Fruit fly (Drosophila melanogaster) whole organism, embryonic: ENCODE results near the gene Eig71Ea.

ENCODE experiments used
- Atf-2 ChIP-seq: fragments of 200-800 bp; sonication (Bioruptor generic); optimal IDR thresholded peaks from 2 replicates; lab custom pipeline; 2016; ENCODE audit warnings: missing biosample characterization, missing genetic modification characterization
- Awh ChIP-seq: fragments of 200-800 bp; sonication (Bioruptor generic); IDR thresholded peaks from 2 replicates; pipeline ENCODE4, ENCODE4 v1.3.6; 2022; ENCODE audit warnings: missing biosample characterization, missing genetic modification characterization
- CG10979 ChIP-seq: fragments of 200-800 bp; sonication (Bioruptor generic); optimal IDR thresholded peaks from 2 replicates; lab custom pipeline; 2018; ENCODE audit warnings: missing biosample characterization, mild to moderate bottlenecking, missing genetic modification characterization, moderate library complexity
- CG11093 ChIP-seq: fragments of 200-800 bp; sonication (Bioruptor generic); IDR thresholded peaks from 3 replicates; pipeline ENCODE4 v1.3.6; 2022; ENCODE audit warnings: missing biosample characterization, missing genetic modification characterization
- CG11247 ChIP-seq: fragments of 200-800 bp; sonication (Bioruptor generic); IDR thresholded peaks from 2 replicates; pipeline ENCODE4 v1.3.6; 2022; ENCODE audit warnings: missing biosample characterization, missing genetic modification characterization
- CG17802 ChIP-seq: fragments of 200-800 bp; sonication (Bioruptor generic); optimal IDR thresholded peaks from 2 replicates; lab custom pipeline; 2018; ENCODE audit warnings: missing biosample characterization, mild to moderate bottlenecking, missing genetic modification characterization, moderate library complexity
- CG18764 ChIP-seq: fragments of 200-800 bp; sonication (Bioruptor generic); optimal IDR thresholded peaks from 3 replicates; lab custom pipeline; 2016; ENCODE audit warnings: missing biosample characterization, missing genetic modification characterization
- CG3065 ChIP-seq: fragments of 200-800 bp; sonication (Bioruptor generic); optimal IDR thresholded peaks from 2 replicates; lab custom pipeline; 2016; ENCODE audit warnings: missing biosample characterization, missing genetic modification characterization
- CG4404 ChIP-seq: fragments of 200-800 bp; sonication (Bioruptor generic); IDR thresholded peaks from 2 replicates; pipeline ENCODE4 v1.3.6; 2022; ENCODE audit warnings: missing biosample characterization, missing genetic modification characterization
- CG4424 ChIP-seq: fragments of 200-800 bp; sonication (Bioruptor generic); optimal IDR thresholded peaks from 3 replicates; lab custom pipeline; 2016; ENCODE audit warnings: missing biosample characterization, missing genetic modification characterization
- CG6791 ChIP-seq: fragments of 200-800 bp; sonication (Bioruptor generic); IDR thresholded peaks from 3 replicates; pipeline ENCODE4 v1.3.6; 2022; ENCODE audit warnings: missing biosample characterization, missing genetic modification characterization; ENCODE audit not compliant: partially characterized antibody
- CG7963 ChIP-seq: fragments of 200-800 bp; sonication (Bioruptor generic); IDR thresholded peaks from 3 replicates; pipeline ENCODE4 v1.3.6; 2022; ENCODE audit warnings: missing biosample characterization, missing genetic modification characterization; ENCODE audit not compliant: partially characterized antibody
- Dfd ChIP-seq, 2 experiments: fragments of >200 bp; optimal IDR thresholded peaks; 2 replicates each; lab custom pipeline; 2017; ENCODE audit warnings: missing biosample characterization in 2 of 2, missing genetic modification characterization in 2 of 2
- Ets97D ChIP-seq: fragments of 200-800 bp; sonication (Bioruptor generic); optimal IDR thresholded peaks from 3 replicates; lab custom pipeline; 2016; ENCODE audit warnings: missing biosample characterization, missing genetic modification characterization
- H2.0 ChIP-seq: fragments of 200-800 bp; sonication (Bioruptor generic); IDR thresholded peaks from 2 replicates; pipeline ENCODE4 v1.3.6; 2022; ENCODE audit warnings: missing biosample characterization, missing genetic modification characterization
- Hr51 ChIP-seq, 2 experiments: fragments of 200-800 bp; sonication (Bioruptor generic); optimal IDR thresholded peaks; 2 replicates in 1 of 2; 3 replicates in 1 of 2; lab custom pipeline; 2016 to 2018; ENCODE audit warnings: missing biosample characterization in 2 of 2, missing genetic modification characterization in 2 of 2, mild to moderate bottlenecking in 1 of 2, moderate library complexity in 1 of 2
- Hr78 ChIP-seq, 2 experiments: fragments of 200-800 bp in 1 of 2; fragments of >200 bp in 1 of 2; sonication (Bioruptor generic) in 1 of 2; optimal IDR thresholded peaks; 2 replicates each; lab custom pipeline; 2017 to 2019; ENCODE audit warnings: missing biosample characterization in 2 of 2, missing genetic modification characterization in 2 of 2, mild to moderate bottlenecking in 1 of 2, moderate library complexity in 1 of 2
- MESR4 ChIP-seq: fragments of 200-800 bp; sonication (Bioruptor generic); optimal IDR thresholded peaks from 2 replicates; lab custom pipeline; 2018; ENCODE audit warnings: missing biosample characterization, mild to moderate bottlenecking, missing genetic modification characterization, moderate library complexity
- Ravus ChIP-seq: fragments of 200-800 bp; sonication (Bioruptor generic); IDR thresholded peaks from 2 replicates; pipeline ENCODE4 v1.3.6; 2022; ENCODE audit warnings: missing biosample characterization, missing genetic modification characterization
- Rx ChIP-seq: fragments of 200-800 bp; sonication (Bioruptor generic); IDR thresholded peaks from 2 replicates; pipeline ENCODE4 v1.3.6; 2022; ENCODE audit warnings: missing biosample characterization, missing genetic modification characterization
- Stat92E ChIP-seq, 3 experiments: fragments of >200 bp in 2 of 3; fragments of 200-800 bp in 1 of 3; sonication (Bioruptor generic) in 1 of 3; optimal IDR thresholded peaks; 2 replicates each; lab custom pipeline; 2017 to 2019; ENCODE audit warnings: missing biosample characterization in 3 of 3, missing genetic modification characterization in 3 of 3, mild to moderate bottlenecking in 1 of 3, moderate library complexity in 1 of 3
- ac ChIP-seq: fragments of 200-800 bp; sonication (Bioruptor generic); optimal IDR thresholded peaks from 3 replicates; lab custom pipeline; 2017; ENCODE audit warnings: missing biosample characterization, mild to moderate bottlenecking, missing genetic modification characterization
- ara ChIP-seq: fragments of 200-800 bp; sonication (Bioruptor generic); IDR thresholded peaks from 2 replicates; pipeline ENCODE4 v1.3.6; 2022; ENCODE audit warnings: missing biosample characterization, missing genetic modification characterization
- bbx ChIP-seq: fragments of 200-800 bp; sonication (Bioruptor generic); IDR thresholded peaks from 2 replicates; pipeline ENCODE4 v1.3.6; 2022; ENCODE audit warnings: missing biosample characterization, missing genetic modification characterization; ENCODE audit not compliant: partially characterized antibody
- cato ChIP-seq: fragments of 200-800 bp; sonication (Bioruptor generic); optimal IDR thresholded peaks from 2 replicates; lab custom pipeline; 2016; ENCODE audit warnings: missing biosample characterization, missing genetic modification characterization, borderline replicate concordance
- ewg ChIP-seq: fragments of 200-800 bp; sonication (Bioruptor generic); optimal IDR thresholded peaks from 3 replicates; lab custom pipeline; 2017; ENCODE audit warnings: mild to moderate bottlenecking, missing biosample characterization, missing genetic modification reagents, missing genetic modification characterization
- gce ChIP-seq: fragments of 200-800 bp; sonication (Bioruptor generic); IDR thresholded peaks from 3 replicates; pipeline ENCODE4 v1.3.6; 2022; ENCODE audit warnings: missing biosample characterization, missing genetic modification characterization
- grn ChIP-seq: fragments of 200-800 bp; sonication (Bioruptor generic); optimal IDR thresholded peaks from 3 replicates; lab custom pipeline; 2017; ENCODE audit warnings: missing biosample characterization, missing genetic modification characterization
- gsb-n ChIP-seq: fragments of 200-800 bp; sonication (Bioruptor generic); optimal IDR thresholded peaks from 3 replicates; lab custom pipeline; 2018; ENCODE audit warnings: missing biosample characterization, mild to moderate bottlenecking, missing genetic modification characterization
- hkb ChIP-seq, 2 experiments: fragments of 200-800 bp in 1 of 2; fragments of >200 bp in 1 of 2; sonication (Bioruptor generic) in 1 of 2; IDR thresholded peaks in 1 of 2; optimal IDR thresholded peaks in 1 of 2; 2 replicates each; pipeline versions ENCODE4 v1.3.6 to Lab custom; 2017 to 2022; ENCODE audit warnings: missing biosample characterization in 1 of 2, missing genetic modification characterization in 1 of 2
- lov ChIP-seq, 2 experiments: fragments of 200-800 bp in 1 of 2; fragments of >200 bp in 1 of 2; sonication (Bioruptor generic) in 1 of 2; IDR thresholded peaks in 1 of 2; optimal IDR thresholded peaks in 1 of 2; 2 replicates in 1 of 2; 3 replicates in 1 of 2; pipeline versions ENCODE4 v1.3.6 to Lab custom; 2017 to 2022; ENCODE audit warnings: missing biosample characterization in 1 of 2, missing genetic modification characterization in 1 of 2
- mirr ChIP-seq: fragments of 200-800 bp; sonication (Bioruptor generic); optimal IDR thresholded peaks from 3 replicates; lab custom pipeline; 2018; ENCODE audit warnings: missing biosample characterization, mild to moderate bottlenecking, missing genetic modification characterization
- nerfin-1 ChIP-seq: fragments of 200-800 bp; sonication (Bioruptor generic); optimal IDR thresholded peaks from 3 replicates; lab custom pipeline; 2019; ENCODE audit warnings: missing biosample characterization, mild to moderate bottlenecking, missing genetic modification characterization, moderate library complexity
- nmo ChIP-seq: fragments of 200-800 bp; sonication (Bioruptor generic); optimal IDR thresholded peaks from 2 replicates; lab custom pipeline; 2018; ENCODE audit warnings: missing biosample characterization, mild to moderate bottlenecking, missing genetic modification characterization, moderate library complexity
- oc ChIP-seq: fragments of 200-800 bp; sonication (Bioruptor generic); optimal IDR thresholded peaks from 2 replicates; lab custom pipeline; 2018; ENCODE audit warnings: missing biosample characterization, mild to moderate bottlenecking, missing genetic modification characterization, moderate library complexity
- row ChIP-seq: fragments of 200-800 bp; sonication (Bioruptor generic); IDR thresholded peaks from 3 replicates; pipeline ENCODE4 v1.3.6; 2022; ENCODE audit warnings: missing biosample characterization, missing genetic modification characterization
- schlank ChIP-seq: fragments of 200-800 bp; sonication (Bioruptor generic); optimal IDR thresholded peaks from 2 replicates; lab custom pipeline; 2018; ENCODE audit warnings: missing biosample characterization, mild to moderate bottlenecking, missing genetic modification characterization
- sd ChIP-seq: fragments of 200-800 bp; sonication (Bioruptor generic); optimal IDR thresholded peaks from 3 replicates; lab custom pipeline; 2018; ENCODE audit warnings: missing biosample characterization, mild to moderate bottlenecking, missing genetic modification characterization, moderate library complexity
- sens ChIP-seq: fragments of 200-800 bp; sonication (Bioruptor generic); peaks from one replicate; lab custom pipeline; 2016; ENCODE audit warnings: missing biosample characterization, missing genetic modification characterization
- sim ChIP-seq: fragments of 200-800 bp; sonication (Bioruptor generic); IDR thresholded peaks from 2 replicates; pipeline ENCODE4 v1.3.6; 2022; ENCODE audit warnings: missing biosample characterization, missing genetic modification characterization
- sob ChIP-seq: fragments of 200-800 bp; sonication (Bioruptor generic); IDR thresholded peaks from 2 replicates; pipeline ENCODE4 v1.3.6; 2022; ENCODE audit warnings: missing biosample characterization, missing genetic modification characterization
- tap ChIP-seq: fragments of 200-800 bp; optimal IDR thresholded peaks from 3 replicates; lab custom pipeline; 2019; ENCODE audit warnings: missing biosample characterization, mild to moderate bottlenecking, missing genetic modification characterization, moderate library complexity
- tin ChIP-seq: fragments of 200-800 bp; sonication (Bioruptor generic); optimal IDR thresholded peaks from 3 replicates; lab custom pipeline; 2016; ENCODE audit warnings: missing biosample characterization, missing genetic modification characterization
- zen ChIP-seq: fragments of 200-800 bp; sonication (Bioruptor generic); optimal IDR thresholded peaks from 3 replicates; lab custom pipeline; 2018; ENCODE audit warnings: missing biosample characterization, mild to moderate bottlenecking, missing genetic modification characterization, moderate library complexity
- zf30C ChIP-seq: fragments of 200-800 bp; sonication (Bioruptor generic); optimal IDR thresholded peaks from 3 replicates; lab custom pipeline; 2018; ENCODE audit warnings: missing biosample characterization, mild to moderate bottlenecking, missing genetic modification characterization

The Eig71Ea gene

dm6 chr3L:15669939-15670338 lies 20.5 kb upstream of the Eig71Ea start:
- TF ChIP-seq hkb (optimal IDR thresholded peaks at IDR 0.05; lab: Kevin White, UChicago) (no peak), hkb (GFP tag; IDR thresholded peaks at IDR 0.05; lab: Robert Waterston, UW) (no peak), Hr51 (GFP tag; optimal IDR thresholded peaks at IDR 0.05; lab: Kevin White, UChicago) (no peak), CG4424 (GFP tag; lab: Kevin White, UChicago) (no peak), grn (GFP tag; lab: Kevin White, UChicago) (peak; percentile 75), Awh (GFP tag; lab: Robert Waterston, UW) (peak; percentile 50; the same call in 1 of the 2 replicates), Dfd (GFP tag; optimal IDR thresholded peaks at IDR 0.05; lab: Kevin White, UChicago) (no peak), Hr78 (GFP tag; optimal IDR thresholded peaks at IDR 0.05; lab: Kevin White, UChicago) (no peak), mirr (GFP tag; lab: Kevin White, UChicago) (no peak), Stat92E (GFP tag; optimal IDR thresholded peaks at IDR 0.05; lab: Kevin White, UChicago) (peak in 1 of 3 experiments; percentile 81)

- TF ChIP-seq CG3065 (GFP tag; lab: Kevin White, UChicago) (no peak), zf30C (GFP tag; lab: Kevin White, UChicago) (peak; percentile 65), CG4404 (GFP tag; lab: Robert Waterston, UW) (peak; percentile 55), ac (GFP tag; lab: Kevin White, UChicago) (peak; percentile 19), sens (GFP tag; lab: Kevin White, UChicago) (peak; percentile 30), ara (GFP tag; lab: Robert Waterston, UW) (0 out of 2 replicates have a peak, but pooled peaks have one; percentile 5), CG10979 (tag; lab: Kevin White, UChicago) (peak; percentile 5), zen (peak; percentile 84), schlank (tag; lab: Kevin White, UChicago) (no peak)
These were observed 16.3 kb upstream of the Eig71Ea start for dm6 chr3L:15665741-15666140.

dm6 chr3L:15664199-15664794 lies 14.8 kb upstream of the Eig71Ea start:
- TF ChIP-seq nerfin-1 (peak; percentile 99), Ets97D (no peak), Rx (GFP tag; lab: Robert Waterston, UW) (0 out of 2 replicates have a peak, but pooled peaks have one; percentile 15), tin (no peak), sim (GFP tag; lab: Robert Waterston, UW) (no peak), sd (tag; lab: Kevin White, UChicago) (peak; percentile 53), bbx (GFP tag; lab: Robert Waterston, UW) (no peak; the same call in 1 of the 2 replicates), Ravus (no peak), cato (GFP tag; lab: Kevin White, UChicago) (no peak), nmo (peak; percentile 10), gce (GFP tag; lab: Robert Waterston, UW) (no peak), ewg (no peak), tap (tag; lab: Kevin White, UChicago) (no peak), row (GFP tag; lab: Robert Waterston, UW) (no peak), MESR4 (GFP tag; lab: Kevin White, UChicago) (no peak), oc (tag; lab: Kevin White, UChicago) (no peak), CG6791 (GFP tag; lab: Robert Waterston, UW) (0 out of 3 replicates have a peak, but pooled peaks have one; percentile 22), gsb-n (peak; percentile 71), CG17802 (tag; lab: Kevin White, UChicago) (no peak), Atf-2 (GFP tag; lab: Kevin White, UChicago) (no peak), lov (optimal IDR thresholded peaks at IDR 0.05; lab: Kevin White, UChicago) (no peak), lov (GFP tag; IDR thresholded peaks at IDR 0.05; lab: Robert Waterston, UW) (no peak), CG11093 (GFP tag; lab: Robert Waterston, UW) (no peak), CG11247 (no peak), CG18764 (no peak), H2.0 (GFP tag; lab: Robert Waterston, UW) (no peak), sob (no peak), CG7963 (GFP tag; lab: Robert Waterston, UW) (no peak)
